Fruit fly (Drosophila melanogaster) whole organism: Measurements from ENCODE around the gene Gycalpha99B.

Experiments
- CG8478 ChIP-seq: fragments of >200 bp; optimal IDR thresholded peaks from 2 replicates; lab custom pipeline; 2018; ENCODE audit warnings: inconsistent platforms
- Dll ChIP-seq: fragments of >200 bp; optimal IDR thresholded peaks from 2 replicates; lab custom pipeline; 2017
- EcR ChIP-seq, 2 experiments: fragments of >200 bp; optimal IDR thresholded peaks; 2 replicates each; lab custom pipeline; 2017; ENCODE audit warnings: missing biosample characterization in 2 of 2, missing genetic modification characterization in 2 of 2, missing genetic modification reagents in 2 of 2
- pan ChIP-seq: fragments of >200 bp; optimal IDR thresholded peaks from 2 replicates; lab custom pipeline; 2017
- psq ChIP-seq: fragments of >200 bp; optimal IDR thresholded peaks from 2 replicates; lab custom pipeline; 2017
- usp ChIP-seq: fragments of >200 bp; optimal IDR thresholded peaks from 2 replicates; lab custom pipeline; 2017; ENCODE audit warnings: missing biosample characterization, missing genetic modification characterization, mixed read lengths

Gycalpha99B gene

DNA sequence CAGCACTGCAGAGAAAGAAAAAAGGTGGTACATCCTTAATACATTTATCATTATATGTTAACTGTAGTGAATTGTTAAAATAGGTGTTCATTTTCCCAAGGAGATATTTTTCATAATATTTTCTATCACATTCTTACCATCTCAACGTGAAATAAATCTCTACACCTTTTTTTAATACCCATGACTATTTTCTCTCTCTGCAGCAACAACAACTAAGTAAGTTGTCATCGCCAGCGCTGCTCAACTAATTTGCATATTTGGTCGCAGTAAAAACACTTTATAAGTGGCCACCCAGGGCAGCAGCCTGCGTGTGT lies 8.2 kb downstream of the Gycalpha99B start:
- no peak for TF ChIP-seq psq (lab: Kevin White, UChicago)
- TF ChIP-seq CG8478: no peak
- no peak for TF ChIP-seq pan (lab: Kevin White, UChicago)
- TF ChIP-seq Dll (lab: Kevin White, UChicago): no peak
- TF ChIP-seq usp (GFP tag; lab: Kevin White, UChicago): no peak
- TF ChIP-seq EcR (GFP tag; optimal IDR thresholded peaks at IDR 0.05; lab: Kevin White, UChicago): no peak

DNA sequence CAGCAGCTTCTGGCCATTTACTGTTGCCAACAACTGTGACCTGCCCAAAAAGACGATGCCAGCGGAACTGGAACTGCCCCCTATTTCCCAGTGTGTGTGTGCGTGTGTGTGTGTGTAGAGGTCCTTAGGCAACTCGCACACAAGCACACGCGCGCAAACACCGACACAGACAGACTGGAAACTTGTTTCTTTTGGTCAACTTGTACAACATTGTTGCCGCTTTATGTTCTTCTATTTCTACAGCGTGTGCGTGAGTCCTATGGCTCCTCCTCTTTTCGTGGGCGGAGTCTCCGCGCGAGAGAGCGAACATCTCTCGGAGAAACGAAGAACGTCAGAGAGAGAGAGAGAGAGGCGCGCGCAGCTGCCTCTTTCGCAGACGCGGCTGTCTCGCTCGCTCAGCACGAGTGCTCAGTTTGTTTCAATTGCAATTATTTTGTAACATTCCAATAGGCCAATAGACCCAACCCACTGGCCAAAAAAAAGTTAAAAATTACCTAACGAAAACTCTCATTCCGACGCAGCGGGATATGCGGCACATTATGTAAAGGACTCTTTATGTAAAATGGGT lies 8.7 kb downstream of the Gycalpha99B start:
- TF ChIP-seq psq (lab: Kevin White, UChicago) (no peak), Dll (lab: Kevin White, UChicago) (no peak), pan (lab: Kevin White, UChicago) (no peak), usp (GFP tag; lab: Kevin White, UChicago) (no peak), CG8478 (no peak), EcR (GFP tag; optimal IDR thresholded peaks at IDR 0.05; lab: Kevin White, UChicago) (no peak)

DNA sequence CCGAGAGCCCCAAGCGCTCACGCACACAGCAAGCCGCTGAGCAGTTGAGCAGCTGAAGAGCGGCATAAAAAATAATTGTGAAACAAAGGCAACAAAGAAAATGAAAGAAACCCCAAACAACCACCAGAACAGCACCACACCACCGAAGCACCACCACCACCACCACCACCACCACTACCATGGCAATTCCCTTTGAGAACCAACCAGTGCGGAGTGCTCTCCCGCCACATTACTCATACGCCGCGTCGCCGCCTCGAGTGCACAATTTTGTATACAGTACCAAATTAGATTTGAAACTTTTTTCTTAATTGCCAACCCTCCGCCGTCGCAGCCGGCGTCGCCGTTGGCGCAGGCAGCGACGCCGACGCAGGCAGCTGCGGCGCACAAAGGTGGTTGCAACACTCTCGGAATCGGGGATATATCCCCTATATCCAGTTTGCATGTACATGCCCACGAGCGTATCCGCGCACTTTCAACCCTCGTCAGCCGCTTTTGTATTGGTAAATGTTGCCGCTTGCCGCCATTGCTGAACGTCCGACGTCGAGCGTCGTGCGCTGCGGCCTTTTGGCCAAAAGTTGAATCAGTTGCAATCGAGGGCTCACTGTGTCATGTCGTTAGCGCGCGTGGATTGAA lies 9.8 kb downstream of the Gycalpha99B start, which contains the start of gene dmrt99B:
dmrt99B (plus strand) TSS at position 583 of the 633 bp plus-strand sequence.
- no peak for TF ChIP-seq CG8478
- no peak for TF ChIP-seq pan (lab: Kevin White, UChicago)
- no peak for TF ChIP-seq psq (lab: Kevin White, UChicago)
- no peak for TF ChIP-seq usp (GFP tag; lab: Kevin White, UChicago)
- TF ChIP-seq EcR (GFP tag; optimal IDR thresholded peaks at IDR 0.05; lab: Kevin White, UChicago): no peak
- no peak for TF ChIP-seq Dll (lab: Kevin White, UChicago)

DNA sequence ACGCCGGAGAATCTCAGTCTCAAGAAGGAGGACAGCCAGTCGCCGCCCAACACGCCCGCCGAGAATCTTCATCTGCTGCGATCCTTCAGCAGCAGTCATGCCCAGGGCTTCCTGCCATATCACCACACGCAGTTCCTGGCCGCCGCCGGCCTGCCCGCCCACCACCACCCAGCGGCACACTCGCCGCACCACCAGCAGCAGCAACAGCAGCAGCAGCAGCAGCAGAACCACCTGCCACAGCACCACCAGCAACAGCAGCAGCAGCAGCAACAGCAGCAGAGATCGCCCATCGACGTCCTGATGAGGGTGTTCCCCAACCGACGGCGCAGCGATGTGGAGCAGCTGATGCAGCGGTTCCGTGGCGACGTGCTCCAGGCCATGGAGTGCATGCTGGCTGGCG lies 13.4 kb downstream of the Gycalpha99B start:
- no peak for TF ChIP-seq psq (lab: Kevin White, UChicago)
- TF ChIP-seq CG8478: no peak
- TF ChIP-seq usp (GFP tag; lab: Kevin White, UChicago): no peak

DNA sequence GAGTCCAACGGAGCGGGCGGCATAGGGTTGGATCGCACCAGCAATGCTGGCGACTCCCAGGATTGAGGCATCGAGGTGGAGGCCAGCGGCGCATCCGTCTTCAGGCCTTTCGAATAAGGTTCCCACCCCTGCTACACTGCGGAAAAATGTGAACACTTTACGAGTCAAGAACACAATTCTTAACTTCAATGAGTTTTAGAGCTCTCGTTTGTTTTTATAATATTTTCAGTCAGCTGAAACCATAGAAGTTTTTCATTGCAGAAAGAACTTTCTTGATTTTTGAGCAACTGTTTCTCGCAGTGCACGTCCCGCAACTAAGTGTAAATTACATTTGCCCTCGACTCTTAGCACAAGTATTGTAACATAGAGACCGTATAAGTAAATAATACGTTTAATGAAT lies 14.1 kb downstream of the Gycalpha99B start:
- TF ChIP-seq usp (GFP tag; lab: Kevin White, UChicago) (no peak), psq (lab: Kevin White, UChicago) (no peak), pan (lab: Kevin White, UChicago) (no peak), EcR (GFP tag; optimal IDR thresholded peaks at IDR 0.05; lab: Kevin White, UChicago) (no peak), CG8478 (no peak), Dll (lab: Kevin White, UChicago) (no peak)

DNA sequence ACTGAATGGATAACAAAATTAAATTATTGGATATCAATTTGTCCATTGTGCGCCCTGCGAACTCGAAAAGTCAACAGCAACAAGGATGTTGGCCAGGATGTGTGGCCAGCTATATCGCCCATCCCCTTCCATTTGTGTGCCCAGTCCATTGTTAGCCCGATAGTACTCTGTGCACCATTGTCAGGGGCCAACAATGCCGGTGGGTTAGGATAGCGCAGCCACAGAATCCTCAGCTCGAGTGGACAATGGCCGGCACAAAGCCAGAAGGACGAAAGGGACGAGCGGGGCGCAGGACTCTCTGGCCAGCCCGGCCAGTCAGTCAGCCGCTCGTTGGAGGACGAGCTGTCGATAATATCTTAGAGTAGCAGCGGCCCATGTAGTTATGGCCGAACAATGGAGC lies 15.5 kb downstream of the Gycalpha99B start:
- TF ChIP-seq usp (GFP tag; lab: Kevin White, UChicago): no peak

DNA sequence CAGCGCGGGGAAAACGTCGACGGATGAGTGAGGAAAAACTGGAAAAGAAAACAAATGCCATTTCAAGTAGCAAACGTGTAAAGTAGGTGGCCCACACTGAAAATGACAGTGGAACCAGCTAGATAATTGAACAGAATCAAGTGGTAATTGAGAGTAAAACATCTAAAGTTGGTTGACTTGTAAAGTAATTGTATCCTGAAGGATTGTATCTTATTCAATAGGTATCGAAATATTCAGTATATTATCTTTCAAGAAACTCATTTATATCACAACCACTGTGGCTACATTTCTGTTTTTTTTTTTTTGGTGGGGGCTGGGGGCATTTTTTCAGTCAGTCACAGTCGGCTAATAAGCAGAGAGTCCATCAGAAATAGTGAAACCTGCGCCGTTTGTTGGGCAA lies 16.9 kb downstream of the Gycalpha99B start:
- no peak for TF ChIP-seq EcR (GFP tag; optimal IDR thresholded peaks at IDR 0.05; lab: Kevin White, UChicago)
- TF ChIP-seq CG8478: no peak
- TF ChIP-seq pan (lab: Kevin White, UChicago): no peak
- no peak for TF ChIP-seq usp (GFP tag; lab: Kevin White, UChicago)
- TF ChIP-seq Dll (lab: Kevin White, UChicago): no peak
- TF ChIP-seq psq (lab: Kevin White, UChicago): no peak

DNA sequence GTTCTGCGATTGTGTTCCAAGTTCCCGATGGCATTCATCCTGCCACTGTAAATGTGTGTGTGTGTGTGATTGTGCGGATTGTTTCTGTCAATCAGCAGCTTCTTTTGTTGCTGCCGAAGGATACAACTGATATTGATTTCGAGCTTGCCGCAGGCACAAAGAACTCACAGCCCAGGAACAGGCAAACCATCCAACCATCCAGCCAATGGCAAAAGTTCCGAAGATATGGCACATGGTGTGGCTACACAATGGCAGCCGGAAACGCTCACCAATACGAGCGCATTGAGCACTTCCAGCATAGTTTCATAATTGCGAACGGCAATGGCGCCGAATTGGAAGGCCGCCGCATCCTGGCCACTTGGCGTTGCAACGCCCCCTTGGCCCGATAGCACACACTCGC lies 19.4 kb downstream of the Gycalpha99B start:
- TF ChIP-seq usp (GFP tag; lab: Kevin White, UChicago): no peak
- no peak for TF ChIP-seq EcR (GFP tag; optimal IDR thresholded peaks at IDR 0.05; lab: Kevin White, UChicago)
- TF ChIP-seq CG8478: no peak
- TF ChIP-seq pan (lab: Kevin White, UChicago): no peak
- no peak for TF ChIP-seq psq (lab: Kevin White, UChicago)
- no peak for TF ChIP-seq Dll (lab: Kevin White, UChicago)

DNA sequence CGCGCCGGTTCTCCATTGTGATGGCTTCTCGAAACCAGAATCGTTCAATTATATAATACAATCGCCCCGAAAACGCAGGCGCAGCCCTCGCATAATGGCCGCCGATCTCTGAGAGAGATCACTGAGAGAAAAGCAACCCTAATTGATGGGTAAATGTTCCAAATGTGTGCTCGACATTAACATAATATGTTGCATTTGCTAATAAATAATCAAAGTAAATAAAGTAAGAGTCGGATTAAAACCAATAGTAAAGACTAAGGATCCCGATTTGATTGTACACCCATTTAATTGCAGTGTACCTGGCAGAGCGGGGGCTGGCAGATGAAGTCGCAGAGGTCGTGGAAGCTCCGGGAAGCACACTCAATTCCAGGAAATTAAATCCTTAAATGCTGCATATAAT lies 22.3 kb downstream of the Gycalpha99B start:
- TF ChIP-seq CG8478: no peak

DNA sequence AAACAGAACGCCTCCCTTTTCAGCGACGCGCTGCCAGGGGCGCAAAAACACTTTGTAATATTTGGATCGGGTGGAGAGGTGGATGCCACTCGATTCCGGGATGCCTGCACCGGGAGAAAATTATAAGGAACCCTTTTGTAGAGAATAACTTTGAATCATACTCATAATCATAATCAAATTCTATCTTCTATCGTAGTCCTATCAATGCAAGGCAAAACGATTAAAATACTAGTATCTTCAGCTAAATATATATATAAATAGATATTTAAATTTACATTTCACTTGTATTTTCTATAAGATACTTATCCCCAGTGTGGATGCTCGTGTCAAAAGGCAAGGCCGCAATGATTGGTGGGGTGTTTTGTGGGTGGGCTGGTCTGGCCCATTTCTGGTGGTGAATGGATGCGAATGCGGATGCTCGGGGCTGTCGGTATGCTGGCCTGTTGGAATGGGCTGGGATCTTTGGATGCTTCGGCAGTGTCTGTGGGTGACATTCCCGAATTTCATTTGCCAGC lies 23.5 kb downstream of the Gycalpha99B start:
- no peak for TF ChIP-seq EcR (GFP tag; optimal IDR thresholded peaks at IDR 0.05; lab: Kevin White, UChicago)
- TF ChIP-seq psq (lab: Kevin White, UChicago): no peak
- no peak for TF ChIP-seq pan (lab: Kevin White, UChicago)
- TF ChIP-seq Dll (lab: Kevin White, UChicago): no peak
- TF ChIP-seq usp (GFP tag; lab: Kevin White, UChicago): no peak
- TF ChIP-seq CG8478: no peak

DNA sequence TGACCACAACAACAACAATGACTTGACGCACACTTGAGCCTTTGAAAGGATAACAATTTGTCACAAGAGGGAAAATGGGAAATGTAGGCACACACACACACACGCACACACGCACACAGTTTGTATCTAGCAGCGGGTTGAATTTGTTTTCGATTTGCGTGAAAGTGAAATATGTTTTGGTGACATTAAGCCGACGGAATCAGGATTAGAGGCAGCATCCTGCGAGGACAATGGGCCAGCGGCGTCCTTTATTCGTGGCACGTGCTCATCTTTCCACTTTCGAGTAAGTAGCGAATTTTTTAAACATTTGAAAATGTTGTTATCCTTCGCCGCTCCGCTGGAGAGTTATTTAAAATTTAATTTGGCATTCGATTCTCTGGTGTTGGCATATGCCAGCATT lies 25.0 kb downstream of the Gycalpha99B start:
- TF ChIP-seq EcR (GFP tag; optimal IDR thresholded peaks at IDR 0.05; lab: Kevin White, UChicago) (no peak), usp (GFP tag; lab: Kevin White, UChicago) (no peak), CG8478 (no peak), Dll (lab: Kevin White, UChicago) (no peak), psq (lab: Kevin White, UChicago) (no peak), pan (lab: Kevin White, UChicago) (no peak)

DNA sequence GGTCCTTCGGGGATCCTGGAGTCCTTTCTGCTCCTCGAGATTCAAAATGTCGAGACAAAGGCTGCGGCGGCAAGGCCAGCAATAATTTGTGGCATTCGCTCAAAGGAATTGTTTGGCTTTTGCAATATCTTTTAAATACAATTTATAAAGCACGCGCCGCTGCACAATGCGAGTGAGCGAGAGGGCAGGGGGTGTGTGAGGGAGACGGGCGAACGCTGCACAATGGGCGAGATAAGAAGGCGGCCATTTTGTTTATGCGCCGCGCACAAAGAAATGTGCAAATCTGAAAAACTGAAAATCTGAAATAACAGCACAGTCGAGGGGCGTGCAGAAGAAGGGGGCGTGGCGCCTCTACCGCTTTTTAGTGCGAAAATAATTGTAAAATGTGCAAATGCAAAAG lies 26.0 kb downstream of the Gycalpha99B start:
- TF ChIP-seq Dll (lab: Kevin White, UChicago): no peak
- TF ChIP-seq usp (GFP tag; lab: Kevin White, UChicago): no peak

DNA sequence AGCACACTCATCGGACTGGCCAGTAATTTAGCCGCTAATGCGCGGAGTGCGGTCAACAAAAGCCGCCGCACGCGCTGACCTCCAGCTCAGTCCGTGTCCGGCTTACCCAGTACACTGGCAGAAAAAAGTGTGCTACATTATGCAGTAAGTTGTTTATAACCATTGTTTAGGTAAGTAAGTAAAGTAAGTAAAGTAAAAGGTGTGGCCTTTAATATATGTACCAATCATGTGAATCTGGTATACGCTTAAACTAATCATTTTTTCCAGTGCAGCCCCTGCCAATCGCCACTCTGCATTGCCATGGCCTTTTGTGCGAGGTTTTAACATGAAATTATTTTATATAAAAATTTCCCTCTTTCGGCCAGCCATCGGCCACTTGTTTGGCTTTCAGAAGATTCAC lies 29.1 kb downstream of the Gycalpha99B start:
- TF ChIP-seq pan (lab: Kevin White, UChicago): no peak
- TF ChIP-seq psq (lab: Kevin White, UChicago): no peak
- no peak for TF ChIP-seq Dll (lab: Kevin White, UChicago)
- TF ChIP-seq EcR (GFP tag; optimal IDR thresholded peaks at IDR 0.05; lab: Kevin White, UChicago): no peak
- no peak for TF ChIP-seq usp (GFP tag; lab: Kevin White, UChicago)
- no peak for TF ChIP-seq CG8478
